Worm (Caenorhabditis elegans) whole organism, L4 larva: ENCODE measurements around the gene str-166.

ENCODE experiments used
- arid-1 ChIP-seq: fragments of 200-800 bp; sonication (Bioruptor generic); conservative IDR thresholded peaks from 2 replicates; pipeline ENCODE4 v1.3.6; 2022; ENCODE audit warnings: missing genetic modification reagents, missing genetic modification characterization, missing compliant biosample characterization
- unc-62 ChIP-seq, 3 experiments: fragments of 150-350 bp in 1 of 3; sonication (generic microtip); optimal IDR thresholded peaks in 2 of 3; peaks in 1 of 3; 1 replicate in 1 of 3; 2 replicates in 2 of 3; lab custom pipeline; 2014 to 2017; ENCODE audit warnings: missing biosample characterization in 3 of 3, missing genetic modification characterization in 3 of 3, missing genetic modification reagents in 3 of 3, missing genotype in 1 of 3

str-166 gene

ce11 chrIV:4934103-4934502 is 50.0 kb downstream of the str-166 start, which contains the start of gene str-153:
Gene str-153, plus strand, starts transcription at chrIV:4934403.
- TF ChIP-seq unc-62 (GFP tag; optimal IDR thresholded peaks at IDR 0.05 in 1 of 2; lab: Kevin White, UChicago) (peak in 1 of 2 experiments; percentile 4), unc-62 (tag; optimal IDR thresholded peaks at IDR 0.05; lab: Kevin White, UChicago) (no peak), arid-1 (GFP tag; lab: Robert Waterston, UW) (no peak)
